Worm (Caenorhabditis elegans) whole organism, late embryonic: ENCODE data around the gene K09E2.2.

ENCODE experiments used
- C08G9.2 ChIP-seq: sonication (generic microtip); optimal IDR thresholded peaks from 2 replicates; lab custom pipeline; 2016; ENCODE audit warnings: mild to moderate bottlenecking, missing genetic modification characterization, moderate library complexity, missing compliant biosample characterization
- dmd-4 ChIP-seq: sonication (generic microtip); optimal IDR thresholded peaks from 2 replicates; lab custom pipeline; 2016; ENCODE audit warnings: borderline replicate concordance, missing genetic modification characterization, missing compliant biosample characterization
- elt-2 ChIP-seq: sonication (generic microtip); optimal IDR thresholded peaks from 2 replicates; lab custom pipeline; 2016; ENCODE audit warnings: missing genetic modification reagents, missing genetic modification characterization, missing compliant biosample characterization
- fkh-10 ChIP-seq: fragments of 150-350 bp; optimal IDR thresholded peaks from 2 replicates; lab custom pipeline; 2014; ENCODE audit warnings: missing biosample characterization, missing genetic modification reagents, missing genetic modification characterization
- lin-11 ChIP-seq: fragments of 200-800 bp; sonication (Bioruptor generic); optimal IDR thresholded peaks from 2 replicates; lab custom pipeline; 2018; ENCODE audit warnings: mild to moderate bottlenecking, missing genetic modification characterization, missing compliant biosample characterization
- mec-3 ChIP-seq: sonication (generic microtip); optimal IDR thresholded peaks from 2 replicates; lab custom pipeline; 2016; ENCODE audit warnings: borderline replicate concordance, missing genetic modification characterization, missing compliant biosample characterization
- npax-4 ChIP-seq: sonication (generic microtip); optimal IDR thresholded peaks from 2 replicates; lab custom pipeline; 2016; ENCODE audit warnings: missing genetic modification characterization, missing compliant biosample characterization
- pha-2 ChIP-seq: sonication (generic microtip); optimal IDR thresholded peaks from 2 replicates; lab custom pipeline; 2017; ENCODE audit warnings: mild to moderate bottlenecking, missing genetic modification characterization, missing compliant biosample characterization
- tbx-2 ChIP-seq: sonication (generic microtip); optimal IDR thresholded peaks from 2 replicates; lab custom pipeline; 2016; ENCODE audit warnings: missing genetic modification characterization, missing compliant biosample characterization
- ttx-3 ChIP-seq: sonication (generic microtip); optimal IDR thresholded peaks from 2 replicates; lab custom pipeline; 2016; ENCODE audit warnings: missing genetic modification reagents, missing genetic modification characterization, missing compliant biosample characterization
- unc-55 ChIP-seq: sonication (generic microtip); optimal IDR thresholded peaks from 2 replicates; lab custom pipeline; 2017; ENCODE audit warnings: missing biosample characterization, missing genetic modification reagents, missing genetic modification characterization
- unc-86 ChIP-seq: sonication (generic microtip); optimal IDR thresholded peaks from 2 replicates; lab custom pipeline; 2016; ENCODE audit warnings: missing genetic modification characterization, missing compliant biosample characterization

- no peak for TF ChIP-seq mec-3 (tag; lab: Kevin White, UChicago)
- TF ChIP-seq fkh-10 (GFP tag; lab: Kevin White, UChicago), result no peak
- TF ChIP-seq dmd-4 (tag; lab: Kevin White, UChicago), result no peak
- TF ChIP-seq ttx-3 (tag; lab: Kevin White, UChicago), result no peak
- no peak for TF ChIP-seq C08G9.2 (tag; lab: Kevin White, UChicago)
- no peak for TF ChIP-seq unc-55 (GFP tag; lab: Kevin White, UChicago)
- no peak for TF ChIP-seq lin-11 (tag; lab: Kevin White, UChicago)
- TF ChIP-seq tbx-2, result no peak
- TF ChIP-seq npax-4 (tag; lab: Kevin White, UChicago), result no peak
- TF ChIP-seq unc-86 (tag; lab: Kevin White, UChicago), result no peak
- no peak for TF ChIP-seq pha-2 (tag; lab: Kevin White, UChicago)
- no peak for TF ChIP-seq elt-2 (tag; lab: Kevin White, UChicago)
Measured at ce11 chrX:8676088-8676779, 3.4 kb downstream of the K09E2.2 start.
